Fruit fly (Drosophila melanogaster) whole organism, embryonic: Measurements from ENCODE around the gene CG16953.

Experiments used
- Adf1 ChIP-seq: fragments of 200-800 bp; sonication (Bioruptor generic); IDR thresholded peaks from 2 replicates; pipeline ENCODE4 v1.3.6; 2022; ENCODE audit warnings: missing biosample characterization, missing genetic modification characterization
- CG10147 ChIP-seq: fragments of 200-800 bp; sonication (Bioruptor generic); optimal IDR thresholded peaks from 2 replicates; lab custom pipeline; 2019; ENCODE audit warnings: missing biosample characterization, mild to moderate bottlenecking, missing genetic modification characterization, moderate library complexity
- CG10209 ChIP-seq: fragments of 200-800 bp; sonication (Bioruptor generic); optimal IDR thresholded peaks from 3 replicates; lab custom pipeline; 2017; ENCODE audit warnings: missing biosample characterization, mild to moderate bottlenecking, missing genetic modification characterization, missing genetic modification reagents
- CG10267 ChIP-seq: fragments of 200-800 bp; sonication (Bioruptor generic); optimal IDR thresholded peaks from 2 replicates; lab custom pipeline; 2018; ENCODE audit warnings: missing biosample characterization, mild to moderate bottlenecking, missing genetic modification characterization, moderate library complexity
- CG11456 ChIP-seq: fragments of 200-800 bp; sonication (Bioruptor generic); IDR thresholded peaks from 3 replicates; pipeline ENCODE4 v1.3.6; 2022; ENCODE audit warnings: missing biosample characterization, missing genetic modification characterization
- CG12219 ChIP-seq: fragments of 200-800 bp; sonication (Bioruptor generic); optimal IDR thresholded peaks from 3 replicates; lab custom pipeline; 2018; ENCODE audit warnings: missing biosample characterization, mild to moderate bottlenecking, missing genetic modification characterization
- CG12299 ChIP-seq: fragments of 200-800 bp; sonication (Bioruptor generic); optimal IDR thresholded peaks from 2 replicates; lab custom pipeline; 2018; ENCODE audit warnings: missing biosample characterization, mild to moderate bottlenecking, missing genetic modification characterization
- CG12942 ChIP-seq: fragments of 200-800 bp; sonication (Bioruptor generic); optimal IDR thresholded peaks from 3 replicates; lab custom pipeline; 2016; ENCODE audit warnings: missing biosample characterization, missing genetic modification characterization
- CG1603 ChIP-seq: fragments of 200-800 bp; sonication (Bioruptor generic); optimal IDR thresholded peaks from 2 replicates; lab custom pipeline; 2019; ENCODE audit warnings: missing biosample characterization, mild to moderate bottlenecking, missing genetic modification characterization, moderate library complexity
- CG17385 ChIP-seq: fragments of 200-800 bp; sonication (Bioruptor generic); optimal IDR thresholded peaks from 3 replicates; lab custom pipeline; 2018; ENCODE audit warnings: missing biosample characterization, mild to moderate bottlenecking, missing genetic modification characterization
- CG2712 ChIP-seq: fragments of 200-800 bp; optimal IDR thresholded peaks from 3 replicates; lab custom pipeline; 2019; ENCODE audit warnings: missing biosample characterization, mild to moderate bottlenecking, missing genetic modification characterization, moderate library complexity
- CG30403 ChIP-seq: fragments of 200-800 bp; sonication (Bioruptor generic); optimal IDR thresholded peaks from 3 replicates; lab custom pipeline; 2016; ENCODE audit warnings: missing biosample characterization, missing genetic modification characterization
- CG32532 ChIP-seq: fragments of 200-800 bp; sonication (Bioruptor generic); IDR thresholded peaks from 2 replicates; pipeline ENCODE4 v1.3.6; 2022; ENCODE audit warnings: missing biosample characterization, missing genetic modification characterization
- CG4707 ChIP-seq: fragments of 200-800 bp; sonication (Bioruptor generic); optimal IDR thresholded peaks from 2 replicates; lab custom pipeline; 2018; ENCODE audit warnings: missing biosample characterization, mild to moderate bottlenecking, missing genetic modification characterization, moderate library complexity
- CG5180 ChIP-seq: fragments of 200-800 bp; sonication (Bioruptor generic); optimal IDR thresholded peaks from 3 replicates; lab custom pipeline; 2017; ENCODE audit warnings: missing biosample characterization, missing genetic modification characterization, mild to moderate bottlenecking, moderate library complexity, missing genetic modification reagents
- CG6272 ChIP-seq: fragments of 200-800 bp; sonication (Bioruptor generic); IDR thresholded peaks from 2 replicates; pipeline ENCODE4 v1.3.6; 2022; ENCODE audit warnings: missing biosample characterization, missing genetic modification characterization
- CG6654 ChIP-seq: fragments of 200-800 bp; sonication (Bioruptor generic); optimal IDR thresholded peaks from 2 replicates; lab custom pipeline; 2017; ENCODE audit warnings: missing biosample characterization, mild to moderate bottlenecking, missing genetic modification characterization
- CG6683 ChIP-seq: fragments of 200-800 bp; sonication (Bioruptor generic); optimal IDR thresholded peaks from 2 replicates; lab custom pipeline; 2017; ENCODE audit warnings: missing biosample characterization, mild to moderate bottlenecking, missing genetic modification characterization, missing genetic modification reagents
- CG7839 ChIP-seq: fragments of 200-800 bp; sonication (Bioruptor generic); optimal IDR thresholded peaks from 3 replicates; lab custom pipeline; 2018; ENCODE audit warnings: missing biosample characterization, mild to moderate bottlenecking, missing genetic modification characterization, moderate library complexity
- CG9437 ChIP-seq: fragments of 200-800 bp; sonication (Bioruptor generic); optimal IDR thresholded peaks from 2 replicates; lab custom pipeline; 2018; ENCODE audit warnings: missing biosample characterization, mild to moderate bottlenecking, missing genetic modification characterization
- CG9876 ChIP-seq: fragments of 200-800 bp; sonication (Bioruptor generic); optimal IDR thresholded peaks from 2 replicates; lab custom pipeline; 2016; ENCODE audit warnings: missing biosample characterization, missing genetic modification characterization
- Ets65A ChIP-seq: fragments of 200-800 bp; sonication (Bioruptor generic); peaks from one replicate; lab custom pipeline; 2016; ENCODE audit warnings: missing biosample characterization, missing genetic modification characterization
- H15 ChIP-seq: fragments of 200-800 bp; sonication (Bioruptor generic); IDR thresholded peaks from 3 replicates; pipeline ENCODE4 v1.3.6; 2022; ENCODE audit warnings: missing biosample characterization, missing genetic modification characterization
- H2.0 ChIP-seq: fragments of 200-800 bp; sonication (Bioruptor generic); IDR thresholded peaks from 2 replicates; pipeline ENCODE4 v1.3.6; 2022; ENCODE audit warnings: missing biosample characterization, missing genetic modification characterization
- HLH4C ChIP-seq: fragments of 200-800 bp; sonication (Bioruptor generic); IDR thresholded peaks from 3 replicates; pipeline ENCODE4 v1.3.6; 2022; ENCODE audit warnings: missing biosample characterization, missing genetic modification characterization; ENCODE audit not compliant: partially characterized antibody
- Med ChIP-seq: fragments of 200-800 bp; sonication (Bioruptor generic); peaks from one replicate; lab custom pipeline; 2016; ENCODE audit warnings: missing biosample characterization, missing genetic modification characterization, mild to moderate bottlenecking, inconsistent platforms, moderate library complexity
- Nf-YB ChIP-seq: fragments of 200-800 bp; sonication (Bioruptor generic); optimal IDR thresholded peaks from 3 replicates; lab custom pipeline; 2019; ENCODE audit warnings: missing biosample characterization, mild to moderate bottlenecking, missing genetic modification characterization, moderate library complexity
- Opbp ChIP-seq: fragments of 200-800 bp; sonication (Bioruptor generic); IDR thresholded peaks from 3 replicates; pipeline ENCODE4 v1.3.6; 2022; ENCODE audit warnings: missing biosample characterization, missing genetic modification characterization; ENCODE audit not compliant: partially characterized antibody
- Optix ChIP-seq: fragments of 200-800 bp; sonication (Bioruptor generic); IDR thresholded peaks from 3 replicates; pipeline ENCODE4 v1.3.6; 2022; ENCODE audit warnings: missing biosample characterization, missing genetic modification characterization
- Ssrp ChIP-seq: fragments of 200-800 bp; sonication (Bioruptor generic); optimal IDR thresholded peaks from 2 replicates; lab custom pipeline; 2018; ENCODE audit warnings: missing biosample characterization, mild to moderate bottlenecking, missing genetic modification characterization, moderate library complexity
- bbx ChIP-seq: fragments of 200-800 bp; sonication (Bioruptor generic); IDR thresholded peaks from 2 replicates; pipeline ENCODE4 v1.3.6; 2022; ENCODE audit warnings: missing biosample characterization, missing genetic modification characterization; ENCODE audit not compliant: partially characterized antibody
- corto ChIP-seq: fragments of 200-800 bp; sonication (Bioruptor generic); optimal IDR thresholded peaks from 2 replicates; lab custom pipeline; 2016; ENCODE audit warnings: missing biosample characterization, mild to moderate bottlenecking, missing genetic modification characterization, moderate library complexity
- disco-r ChIP-seq: fragments of 200-800 bp; sonication (Bioruptor generic); optimal IDR thresholded peaks from 2 replicates; lab custom pipeline; 2016; ENCODE audit warnings: missing biosample characterization, missing genetic modification characterization
- ems ChIP-seq: fragments of 200-800 bp; sonication (Bioruptor generic); optimal IDR thresholded peaks from 3 replicates; lab custom pipeline; 2016; ENCODE audit warnings: missing biosample characterization, missing genetic modification characterization
- en ChIP-seq: fragments of 200-800 bp; sonication (Bioruptor generic); optimal IDR thresholded peaks from 2 replicates; lab custom pipeline; 2016; ENCODE audit warnings: missing biosample characterization, missing genetic modification characterization
- fu2 ChIP-seq: fragments of 200-800 bp; sonication (Bioruptor generic); optimal IDR thresholded peaks from 2 replicates; lab custom pipeline; 2016; ENCODE audit warnings: missing biosample characterization, missing genetic modification characterization
- gem ChIP-seq: fragments of 200-800 bp; sonication (Bioruptor generic); optimal IDR thresholded peaks from 2 replicates; lab custom pipeline; 2019; ENCODE audit warnings: missing biosample characterization, mild to moderate bottlenecking, missing genetic modification characterization, moderate library complexity
- klu ChIP-seq: fragments of 200-800 bp; sonication (Bioruptor generic); IDR thresholded peaks from 2 replicates; pipeline ENCODE4 v1.3.6; 2022; ENCODE audit warnings: missing biosample characterization, missing genetic modification characterization
- lab ChIP-seq: fragments of 200-800 bp; sonication (Bioruptor generic); optimal IDR thresholded peaks from 3 replicates; lab custom pipeline; 2017; ENCODE audit warnings: missing biosample characterization, missing genetic modification characterization, mild to moderate bottlenecking, moderate library complexity, missing genetic modification reagents
- lola ChIP-seq, 3 experiments: fragments of >200 bp in 2 of 3; fragments of 200-800 bp in 1 of 3; sonication (Bioruptor generic) in 1 of 3; optimal IDR thresholded peaks; 2 replicates each; lab custom pipeline; 2017 to 2019; ENCODE audit warnings: missing biosample characterization in 3 of 3, missing genetic modification characterization in 3 of 3, mild to moderate bottlenecking in 1 of 3, moderate library complexity in 1 of 3
- mam ChIP-seq: fragments of 200-800 bp; sonication (Bioruptor generic); optimal IDR thresholded peaks from 3 replicates; lab custom pipeline; 2016; ENCODE audit warnings: missing biosample characterization, missing genetic modification characterization
- mld ChIP-seq: fragments of 200-800 bp; sonication (Bioruptor generic); IDR thresholded peaks from 3 replicates; pipeline ENCODE4 v1.3.6; 2022; ENCODE audit warnings: missing biosample characterization, missing genetic modification characterization; ENCODE audit not compliant: partially characterized antibody
- pan ChIP-seq, 4 experiments: fragments of >200 bp in 3 of 4; fragments of 200-800 bp in 1 of 4; sonication (Bioruptor generic) in 1 of 4; optimal IDR thresholded peaks in 3 of 4; IDR thresholded peaks in 1 of 4; 2 replicates each; pipeline versions ENCODE4 v1.3.6 to Lab custom; 2017 to 2022; ENCODE audit warnings: missing biosample characterization in 2 of 4, missing genetic modification characterization in 2 of 4, mixed read lengths in 1 of 4
- pfk ChIP-seq: fragments of 200-800 bp; sonication (Bioruptor generic); optimal IDR thresholded peaks from 2 replicates; lab custom pipeline; 2018; ENCODE audit warnings: missing biosample characterization, mild to moderate bottlenecking, missing genetic modification characterization, moderate library complexity
- prd ChIP-seq, 3 experiments: fragments of >200 bp in 2 of 3; fragments of 200-800 bp in 1 of 3; sonication (Bioruptor generic) in 1 of 3; optimal IDR thresholded peaks in 2 of 3; IDR thresholded peaks in 1 of 3; 2 replicates in 2 of 3; 3 replicates in 1 of 3; pipeline versions ENCODE4 v1.3.6 to Lab custom; 2017 to 2022; ENCODE audit warnings: missing biosample characterization in 1 of 3, missing genetic modification characterization in 1 of 3
- pros ChIP-seq: fragments of 200-800 bp; sonication (Bioruptor generic); optimal IDR thresholded peaks from 3 replicates; lab custom pipeline; 2019; ENCODE audit warnings: missing biosample characterization, mild to moderate bottlenecking, missing genetic modification characterization, moderate library complexity
- pum ChIP-seq: fragments of 200-800 bp; sonication (Bioruptor generic); optimal IDR thresholded peaks from 2 replicates; lab custom pipeline; 2016; ENCODE audit warnings: missing biosample characterization, missing genetic modification characterization
- row ChIP-seq: fragments of 200-800 bp; sonication (Bioruptor generic); IDR thresholded peaks from 3 replicates; pipeline ENCODE4 v1.3.6; 2022; ENCODE audit warnings: missing biosample characterization, missing genetic modification characterization
- sd ChIP-seq: fragments of 200-800 bp; sonication (Bioruptor generic); optimal IDR thresholded peaks from 3 replicates; lab custom pipeline; 2018; ENCODE audit warnings: missing biosample characterization, mild to moderate bottlenecking, missing genetic modification characterization, moderate library complexity
- sens ChIP-seq: fragments of 200-800 bp; sonication (Bioruptor generic); peaks from one replicate; lab custom pipeline; 2016; ENCODE audit warnings: missing biosample characterization, missing genetic modification characterization
- tgo ChIP-seq: fragments of 200-800 bp; sonication (Bioruptor generic); IDR thresholded peaks from 3 replicates; pipeline ENCODE4 v1.3.6; 2022; ENCODE audit warnings: missing biosample characterization, missing genetic modification characterization

Gene CG16953

dm6 chr3R:20574535-20574980, 11.1 kb downstream of the CG16953 start (continued):
- TF ChIP-seq pan (optimal IDR thresholded peaks at IDR 0.05; lab: Kevin White, UChicago) (no peak), pan (GFP tag; optimal IDR thresholded peaks at IDR 0.05 in 1 of 2, IDR thresholded peaks at IDR 0.05 in 1 of 2) (no peak), CG12299 (tag; lab: Kevin White, UChicago) (no peak), tgo (no peak), mam (GFP tag; lab: Kevin White, UChicago) (no peak), bbx (no peak), CG11456 (GFP tag; lab: Robert Waterston, UW) (no peak), pros (GFP tag; lab: Kevin White, UChicago) (no peak), klu (GFP tag; lab: Robert Waterston, UW) (no peak), lab (GFP tag; lab: Kevin White, UChicago) (peak; percentile 44), corto (GFP tag; lab: Kevin White, UChicago) (no peak), row (GFP tag; lab: Robert Waterston, UW) (peak; percentile 14; the same call in 1 of the 3 replicates), H15 (no peak), CG17385 (GFP tag; lab: Kevin White, UChicago) (peak; percentile 53), Ets65A (GFP tag; lab: Kevin White, UChicago) (no peak), CG1603 (tag; lab: Kevin White, UChicago) (no peak), ems (GFP tag; lab: Kevin White, UChicago) (no peak), Nf-YB (no peak), Opbp (no peak), fu2 (GFP tag; lab: Kevin White, UChicago) (peak; percentile 32), CG6654 (GFP tag; lab: Kevin White, UChicago) (no peak), pum (no peak), CG10209 (GFP tag; lab: Kevin White, UChicago) (no peak), Adf1 (no peak; the same call in 1 of the 2 replicates), disco-r (GFP tag; lab: Kevin White, UChicago) (no peak), en (GFP tag; lab: Kevin White, UChicago) (no peak), CG12942 (no peak), CG9876 (no peak), CG12219 (no peak), HLH4C (GFP tag; lab: Robert Waterston, UW) (no peak; the same call in 2 of the 3 replicates), CG4707 (GFP tag; lab: Kevin White, UChicago) (no peak), Optix (GFP tag; lab: Robert Waterston, UW) (peak; percentile 16; the same call in 1 of the 3 replicates), CG6683 (GFP tag; lab: Kevin White, UChicago) (no peak), pfk (peak; percentile 71), H2.0 (no peak), CG6272 (no peak)
- TF ChIP-seq, all 482 proteins: peak for 118

- TF ChIP-seq CG30403 (peak; percentile 25), CG7839 (tag; lab: Kevin White, UChicago) (peak; percentile 33), CG9437 (GFP tag; lab: Kevin White, UChicago) (peak; percentile 12), sens (GFP tag; lab: Kevin White, UChicago) (peak; percentile 76), sd (peak; percentile 39), gem (tag; lab: Kevin White, UChicago) (peak; percentile 45), prd (optimal IDR thresholded peaks at IDR 0.05; lab: Kevin White, UChicago) (no peak), prd (GFP tag; IDR thresholded peaks at IDR 0.05; lab: Robert Waterston, UW) (peak; percentile 36; the same call in 2 of the 3 replicates), lola (GFP tag; optimal IDR thresholded peaks at IDR 0.05; lab: Kevin White, UChicago) (peak in 1 of 3 experiments; percentile 36), mld (GFP tag; lab: Robert Waterston, UW) (no peak), CG10147 (GFP tag; lab: Kevin White, UChicago) (peak; percentile 22), Ssrp (peak; percentile 37), CG10209 (GFP tag; lab: Kevin White, UChicago) (peak; percentile 7), CG2712 (tag; lab: Kevin White, UChicago) (peak; percentile 6), CG10267 (tag; lab: Kevin White, UChicago) (peak; percentile 9), CG32532 (peak; percentile 25; the same call in 1 of the 2 replicates), Med (GFP tag; lab: Kevin White, UChicago) (peak; percentile 42), CG5180 (GFP tag; lab: Kevin White, UChicago) (no peak)
These were observed 12.3 kb downstream of the CG16953 start for dm6 chr3R:20573326-20573725.
